Fruit fly (Drosophila melanogaster): Measurements from ENCODE around the gene Archease.

Archease gene

dm6 chr3R:21614858-21615427, 47.8 kb downstream of the Archease start (continued):
- TF ChIP-seq Trl (optimal IDR thresholded peaks at IDR 0.05) (no peak), Trl (GFP tag; optimal IDR thresholded peaks at IDR 0.05) (peak; percentile 52), cato (GFP tag; optimal IDR thresholded peaks at IDR 0.05; ENCODE audit: borderline replicate concordance) (no peak), CG1603 (tag; optimal IDR thresholded peaks at IDR 0.05) (peak; percentile 23), CG1024 (GFP tag; IDR thresholded peaks at IDR 0.05) (no peak), Hmr (GFP tag; optimal IDR thresholded peaks at IDR 0.05) (peak; percentile 65), ATbp (GFP tag; optimal IDR thresholded peaks at IDR 0.05) (peak; percentile 51), Nf-YA (GFP tag; IDR thresholded peaks at IDR 0.05) (no peak), tgo (GFP tag; IDR thresholded peaks at IDR 0.05) (no peak), gem (tag; optimal IDR thresholded peaks at IDR 0.05) (peak; percentile 72), TFAM (GFP tag; optimal IDR thresholded peaks at IDR 0.05) (no peak), nau (GFP tag; optimal IDR thresholded peaks at IDR 0.05) (peak; percentile 36), Fer3 (tag; optimal IDR thresholded peaks at IDR 0.05) (peak; percentile 27), sr (GFP tag; IDR thresholded peaks at IDR 0.05) (no peak), CG42726 (GFP tag; IDR thresholded peaks at IDR 0.05; ENCODE audit: partially characterized antibody) (no peak), tio (GFP tag; optimal IDR thresholded peaks at IDR 0.05) (peak; percentile 57), CG15011 (GFP tag; optimal IDR thresholded peaks at IDR 0.05) (peak; percentile 42), CG8388 (GFP tag; optimal IDR thresholded peaks at IDR 0.05) (peak; percentile 68), nmo (GFP tag; optimal IDR thresholded peaks at IDR 0.05) (peak; percentile 58), CG9437 (GFP tag; optimal IDR thresholded peaks at IDR 0.05) (peak; percentile 57), CG17186 (GFP tag; optimal IDR thresholded peaks at IDR 0.05) (no peak), Abd-B (GFP tag; optimal IDR thresholded peaks at IDR 0.05) (peak; percentile 48), CG11560 (tag; IDR thresholded peaks at IDR 0.05) (no peak), gcm (GFP tag; optimal IDR thresholded peaks at IDR 0.05) (peak; percentile 29), CG2120 (GFP tag; optimal IDR thresholded peaks at IDR 0.05) (peak; percentile 81), CG10979 (tag; optimal IDR thresholded peaks at IDR 0.05) (peak; percentile 54), HHEX (GFP tag; optimal IDR thresholded peaks at IDR 0.05) (peak; percentile 58), NfI (GFP tag; optimal IDR thresholded peaks at IDR 0.05) (peak; percentile 52), CG3163 (GFP tag; optimal IDR thresholded peaks at IDR 0.05) (peak; percentile 26), CG7963 (GFP tag; IDR thresholded peaks at IDR 0.05; ENCODE audit: partially characterized antibody) (no peak), Bteb2 (GFP tag; optimal IDR thresholded peaks at IDR 0.05) (peak; percentile 37), NFAT (GFP tag; IDR thresholded peaks at IDR 0.05) (no peak), Vsx1 (GFP tag; optimal IDR thresholded peaks at IDR 0.05) (peak; percentile 52), CG1233 (GFP tag; optimal IDR thresholded peaks at IDR 0.05) (peak; percentile 28), CG11085 (GFP tag; IDR thresholded peaks at IDR 0.05) (no peak), ash1 (GFP tag; optimal IDR thresholded peaks at IDR 0.05) (peak; percentile 26), dysf (GFP tag; IDR thresholded peaks at IDR 0.05) (no peak), CG18599 (GFP tag; optimal IDR thresholded peaks at IDR 0.05) (peak; percentile 53), E2f1 (GFP tag; IDR thresholded peaks at IDR 0.05) (no peak), slou (GFP tag; optimal IDR thresholded peaks at IDR 0.05) (peak; percentile 10), CG33557 (GFP tag; optimal IDR thresholded peaks at IDR 0.05) (no peak), Xbp1 (GFP tag; optimal IDR thresholded peaks at IDR 0.05) (peak; percentile 36), YL-1 (GFP tag; optimal IDR thresholded peaks at IDR 0.05) (peak; percentile 10), Hsf (GFP tag; optimal IDR thresholded peaks at IDR 0.05) (peak; percentile 65), CG11504 (tag; optimal IDR thresholded peaks at IDR 0.05) (peak; percentile 74), croc (GFP tag; conservative IDR thresholded peaks at IDR 0.05) (no peak), nom (GFP tag; optimal IDR thresholded peaks at IDR 0.05) (peak; percentile 71), CG10431 (GFP tag; optimal IDR thresholded peaks at IDR 0.05) (no peak), Max (GFP tag; optimal IDR thresholded peaks at IDR 0.05) (peak; percentile 42), CG31224 (GFP tag; IDR thresholded peaks at IDR 0.05) (no peak)
